Worm (Caenorhabditis elegans) whole organism, late embryonic: ENCODE results near the gene clec-218.

Experiments
- C38D4.7 ChIP-seq: fragments of 200-800 bp; sonication (Bioruptor generic); optimal IDR thresholded peaks from 2 replicates; lab custom pipeline; 2018; ENCODE audit warnings: mild to moderate bottlenecking, missing genetic modification characterization, moderate library complexity, missing compliant biosample characterization
- K09A11.1 ChIP-seq: sonication (generic microtip); optimal IDR thresholded peaks from 2 replicates; lab custom pipeline; 2017; ENCODE audit warnings: antibody characterized with exemption, mild to moderate bottlenecking, missing genetic modification characterization, missing compliant biosample characterization; ENCODE audit not compliant: insufficient read depth
- ahr-1 ChIP-seq: sonication (generic microtip); optimal IDR thresholded peaks from 2 replicates; lab custom pipeline; 2016; ENCODE audit warnings: missing genetic modification characterization, missing compliant biosample characterization
- ceh-14 ChIP-seq: sonication (generic microtip); optimal IDR thresholded peaks from 2 replicates; lab custom pipeline; 2016; ENCODE audit warnings: missing genotype, missing genetic modification characterization, missing compliant biosample characterization
- ceh-18 ChIP-seq: sonication (generic microtip); optimal IDR thresholded peaks from 2 replicates; lab custom pipeline; 2016; ENCODE audit warnings: missing genetic modification characterization, missing compliant biosample characterization
- ceh-24 ChIP-seq: sonication (generic microtip); optimal IDR thresholded peaks from 2 replicates; lab custom pipeline; 2016; ENCODE audit warnings: mild to moderate bottlenecking, missing genetic modification characterization, missing compliant biosample characterization
- ceh-30 ChIP-seq: fragments of 150-350 bp; optimal IDR thresholded peaks from 2 replicates; lab custom pipeline; 2014; ENCODE audit warnings: missing biosample characterization, missing genetic modification characterization
- ceh-31 ChIP-seq: sonication (generic microtip); optimal IDR thresholded peaks from 2 replicates; lab custom pipeline; 2016; ENCODE audit warnings: missing genetic modification characterization, missing compliant biosample characterization
- ceh-45 ChIP-seq: fragments of 200-800 bp; sonication (Bioruptor generic); IDR thresholded peaks from 2 replicates; pipeline ENCODE4 v1.3.6; 2022; ENCODE audit warnings: missing genetic modification reagents, missing genetic modification characterization, missing compliant biosample characterization
- ceh-6 ChIP-seq: fragments of 200-800 bp; sonication (Bioruptor generic); optimal IDR thresholded peaks from 2 replicates; lab custom pipeline; 2018; ENCODE audit warnings: mild to moderate bottlenecking, missing genetic modification characterization, missing compliant biosample characterization
- ceh-9 ChIP-seq: sonication (generic microtip); optimal IDR thresholded peaks from 2 replicates; lab custom pipeline; 2016; ENCODE audit warnings: mild to moderate bottlenecking, missing genetic modification characterization, inconsistent platforms, missing compliant biosample characterization
- che-1 ChIP-seq: sonication (generic microtip); optimal IDR thresholded peaks from 2 replicates; lab custom pipeline; 2016; ENCODE audit warnings: mild to moderate bottlenecking, missing genetic modification characterization, missing compliant biosample characterization
- dmd-4 ChIP-seq: sonication (generic microtip); optimal IDR thresholded peaks from 2 replicates; lab custom pipeline; 2016; ENCODE audit warnings: borderline replicate concordance, missing genetic modification characterization, missing compliant biosample characterization
- elt-2 ChIP-seq: sonication (generic microtip); optimal IDR thresholded peaks from 2 replicates; lab custom pipeline; 2016; ENCODE audit warnings: missing genetic modification reagents, missing genetic modification characterization, missing compliant biosample characterization
- eyg-1 ChIP-seq: sonication (generic microtip); optimal IDR thresholded peaks from 2 replicates; lab custom pipeline; 2016; ENCODE audit warnings: missing genotype, missing genetic modification characterization, missing compliant biosample characterization
- fax-1 ChIP-seq: sonication (generic microtip); optimal IDR thresholded peaks from 2 replicates; lab custom pipeline; 2016; ENCODE audit warnings: missing genotype, missing genetic modification characterization, missing compliant biosample characterization
- fkh-10 ChIP-seq: fragments of 150-350 bp; optimal IDR thresholded peaks from 2 replicates; lab custom pipeline; 2014; ENCODE audit warnings: missing biosample characterization, missing genetic modification reagents, missing genetic modification characterization
- gmeb-2 ChIP-seq: sonication (generic microtip); optimal IDR thresholded peaks from 2 replicates; lab custom pipeline; 2016; ENCODE audit warnings: missing genetic modification characterization, inconsistent platforms, missing compliant biosample characterization
- hlh-6 ChIP-seq: sonication (generic microtip); optimal IDR thresholded peaks from 2 replicates; lab custom pipeline; 2016; ENCODE audit warnings: missing genotype, missing genetic modification characterization, missing compliant biosample characterization
- lim-6 ChIP-seq: sonication (generic microtip); optimal IDR thresholded peaks from 2 replicates; lab custom pipeline; 2016; ENCODE audit warnings: missing genetic modification characterization, missing compliant biosample characterization
- lin-11 ChIP-seq: fragments of 200-800 bp; sonication (Bioruptor generic); optimal IDR thresholded peaks from 2 replicates; lab custom pipeline; 2018; ENCODE audit warnings: mild to moderate bottlenecking, missing genetic modification characterization, missing compliant biosample characterization
- mec-3 ChIP-seq: sonication (generic microtip); optimal IDR thresholded peaks from 2 replicates; lab custom pipeline; 2016; ENCODE audit warnings: borderline replicate concordance, missing genetic modification characterization, missing compliant biosample characterization
- nfya-1 ChIP-seq: sonication (generic microtip); optimal IDR thresholded peaks from 2 replicates; lab custom pipeline; 2017; ENCODE audit warnings: missing genetic modification characterization, mild to moderate bottlenecking, missing compliant biosample characterization, antibody characterized with exemption, moderate library complexity
- nhr-232 ChIP-seq: sonication (generic microtip); optimal IDR thresholded peaks from 2 replicates; lab custom pipeline; 2016; ENCODE audit warnings: missing genetic modification characterization, missing compliant biosample characterization
- odd-2 ChIP-seq: sonication (generic microtip); optimal IDR thresholded peaks from 2 replicates; lab custom pipeline; 2017; ENCODE audit warnings: antibody characterized with exemption, mild to moderate bottlenecking, missing genetic modification characterization, missing compliant biosample characterization
- pax-1 ChIP-seq: fragments of 150-350 bp; optimal IDR thresholded peaks from 2 replicates; lab custom pipeline; 2014; ENCODE audit warnings: missing biosample characterization, missing genetic modification characterization
- pros-1 ChIP-seq: fragments of 150-350 bp; optimal IDR thresholded peaks from 2 replicates; lab custom pipeline; 2014; ENCODE audit warnings: missing biosample characterization, missing genetic modification reagents, missing genetic modification characterization
- rnt-1 ChIP-seq: sonication (generic microtip); optimal IDR thresholded peaks from 2 replicates; lab custom pipeline; 2016; ENCODE audit warnings: missing genetic modification characterization, missing compliant biosample characterization
- syd-9 ChIP-seq: sonication (generic microtip); optimal IDR thresholded peaks from 2 replicates; lab custom pipeline; 2016; ENCODE audit warnings: mild to moderate bottlenecking, missing genetic modification characterization, moderate library complexity, missing compliant biosample characterization
- unc-3 ChIP-seq, 2 experiments: fragments of 200-800 bp in 1 of 2; sonication (Bioruptor generic) in 1 of 2; sonication (generic microtip) in 1 of 2; conservative IDR thresholded peaks in 1 of 2; optimal IDR thresholded peaks in 1 of 2; 2 replicates each; pipeline versions ENCODE4 v1.3.6 to Lab custom; 2016 to 2022; ENCODE audit warnings: missing compliant biosample characterization in 2 of 2, missing genetic modification characterization in 2 of 2, missing genetic modification reagents in 1 of 2
- ztf-16 ChIP-seq: sonication (generic microtip); optimal IDR thresholded peaks from 2 replicates; lab custom pipeline; 2017; ENCODE audit warnings: missing genetic modification characterization, missing compliant biosample characterization

The clec-218 gene

ce11 chrV:8349950-8350349 lies 42.2 kb downstream of the clec-218 start:
- no peak for TF ChIP-seq nhr-232
- TF ChIP-seq odd-2 (tag; lab: Kevin White, UChicago), result no peak
- TF ChIP-seq ahr-1 (tag; lab: Kevin White, UChicago), result no peak

DNA sequence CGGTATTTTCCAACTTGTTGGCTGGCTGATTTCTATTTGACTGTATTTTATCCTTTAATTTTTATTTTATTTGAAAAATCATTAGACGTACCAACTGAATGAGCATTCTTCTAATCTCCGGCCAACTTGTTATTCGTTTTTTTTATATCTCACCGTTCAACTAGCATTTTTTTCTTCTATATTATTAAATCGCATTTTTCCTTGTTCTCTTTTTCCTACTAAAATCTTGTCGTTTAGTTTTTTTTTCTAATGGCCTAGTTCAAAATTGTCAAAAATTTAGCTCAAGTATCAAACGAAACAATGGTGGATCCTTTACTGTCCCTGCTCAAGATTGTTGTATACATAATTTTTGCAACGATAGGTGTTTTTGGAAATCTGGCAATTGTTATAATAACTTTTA lies 43.6 kb downstream of the clec-218 start, which contains the start of gene srsx-22:
TSS of gene srsx-22 (plus strand) at position 301 of the 400 bp plus-strand sequence.
- TF ChIP-seq ceh-18 (no peak), ztf-16 (no peak), mec-3 (tag; lab: Kevin White, UChicago) (no peak), syd-9 (tag; lab: Kevin White, UChicago) (no peak), ceh-45 (GFP tag; lab: Robert Waterston, UW) (no peak), ceh-31 (tag; lab: Kevin White, UChicago) (no peak), ceh-24 (tag; lab: Kevin White, UChicago) (no peak), rnt-1 (no peak), eyg-1 (no peak), ceh-14 (no peak), che-1 (tag; lab: Kevin White, UChicago) (no peak), C38D4.7 (GFP tag; lab: Kevin White, UChicago) (no peak), unc-3 (GFP tag; conservative IDR thresholded peaks at IDR 0.05; lab: Robert Waterston, UW) (no peak), unc-3 (tag; optimal IDR thresholded peaks at IDR 0.05; lab: Kevin White, UChicago) (no peak), hlh-6 (tag; lab: Kevin White, UChicago) (no peak), pros-1 (no peak), fax-1 (tag; lab: Kevin White, UChicago) (no peak)

DNA sequence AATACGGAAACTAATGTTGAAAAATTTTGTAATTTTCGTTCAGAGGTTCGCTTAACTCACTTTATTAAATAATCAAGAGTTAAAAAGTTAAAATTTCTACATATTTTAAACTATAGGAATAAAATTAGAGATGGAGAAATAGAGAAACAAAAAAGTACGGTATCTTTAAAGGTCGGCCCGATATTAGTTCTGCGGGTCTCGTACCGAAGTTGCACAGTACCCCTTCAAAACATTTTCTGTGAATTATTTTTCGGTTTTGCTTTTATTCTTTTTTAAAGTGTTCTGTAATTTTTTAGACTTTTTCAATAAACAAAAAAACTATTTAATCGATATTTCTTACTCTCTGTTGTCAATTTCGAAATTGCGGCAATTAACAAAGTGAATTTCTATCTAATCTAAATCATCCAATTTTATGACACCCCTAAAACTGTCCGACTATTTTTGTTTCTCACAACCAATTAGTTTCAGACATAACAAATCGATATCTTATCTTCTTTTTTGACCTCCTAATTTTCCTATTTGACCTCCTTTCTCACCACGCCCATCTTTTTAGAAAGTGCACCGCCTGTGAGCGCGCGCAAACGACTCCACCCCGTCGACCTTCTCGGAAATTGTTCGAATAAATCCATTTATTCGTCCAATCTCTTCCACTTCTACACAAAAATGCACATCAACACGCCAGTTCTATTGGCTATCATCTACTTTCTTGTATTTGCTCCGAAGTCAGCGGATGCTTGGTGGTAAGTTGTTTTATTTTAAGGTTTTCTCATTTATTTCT lies 47.9 kb downstream of the clec-218 start, which contains the start of gene mom-2:
TSS of gene mom-2 (plus strand) at position 554 of the 778 bp plus-strand sequence.
- TF ChIP-seq lim-6 (tag; lab: Kevin White, UChicago) (no peak), ceh-31 (tag; lab: Kevin White, UChicago) (no peak), odd-2 (tag; lab: Kevin White, UChicago) (no peak), K09A11.1 (tag; lab: Kevin White, UChicago) (no peak), ceh-30 (tag; lab: Kevin White, UChicago) (no peak), gmeb-2 (no peak)

ce11 chrV:8357756-8358155 lies 50.0 kb downstream of the clec-218 start:
- no peak for TF ChIP-seq nhr-232
- no peak for TF ChIP-seq eyg-1
- no peak for TF ChIP-seq ceh-31 (tag; lab: Kevin White, UChicago)
- TF ChIP-seq ceh-9 (tag; lab: Kevin White, UChicago), result no peak
- TF ChIP-seq hlh-6 (tag; lab: Kevin White, UChicago), result no peak
- TF ChIP-seq ceh-45 (GFP tag; lab: Robert Waterston, UW), result no peak
- TF ChIP-seq ceh-6 (GFP tag; lab: Kevin White, UChicago), result no peak
- TF ChIP-seq lin-11, result no peak
- TF ChIP-seq pax-1 (tag; lab: Kevin White, UChicago), result no peak

DNA sequence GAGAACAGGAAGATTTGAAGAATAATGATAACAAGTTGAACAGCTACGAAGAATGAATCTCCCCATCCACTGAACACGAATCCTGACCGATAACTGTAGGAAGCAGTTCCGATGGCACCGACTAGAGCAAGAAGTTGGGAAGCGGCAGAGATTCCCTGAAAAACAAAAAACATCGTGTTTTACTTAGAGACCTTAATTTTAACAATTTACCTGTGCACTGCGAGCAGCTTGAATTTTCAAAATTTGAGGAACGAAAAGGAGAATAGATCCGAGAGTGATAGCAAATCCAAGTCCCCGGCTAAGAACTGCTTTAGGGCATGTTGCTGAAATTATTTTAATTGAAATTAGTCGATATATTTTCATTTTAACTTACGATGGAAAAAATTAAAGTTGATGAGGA lies 51.0 kb downstream of the clec-218 start:
- TF ChIP-seq fkh-10 (GFP tag; lab: Kevin White, UChicago), result no peak
- no peak for TF ChIP-seq pros-1
- no peak for TF ChIP-seq dmd-4 (tag; lab: Kevin White, UChicago)

DNA sequence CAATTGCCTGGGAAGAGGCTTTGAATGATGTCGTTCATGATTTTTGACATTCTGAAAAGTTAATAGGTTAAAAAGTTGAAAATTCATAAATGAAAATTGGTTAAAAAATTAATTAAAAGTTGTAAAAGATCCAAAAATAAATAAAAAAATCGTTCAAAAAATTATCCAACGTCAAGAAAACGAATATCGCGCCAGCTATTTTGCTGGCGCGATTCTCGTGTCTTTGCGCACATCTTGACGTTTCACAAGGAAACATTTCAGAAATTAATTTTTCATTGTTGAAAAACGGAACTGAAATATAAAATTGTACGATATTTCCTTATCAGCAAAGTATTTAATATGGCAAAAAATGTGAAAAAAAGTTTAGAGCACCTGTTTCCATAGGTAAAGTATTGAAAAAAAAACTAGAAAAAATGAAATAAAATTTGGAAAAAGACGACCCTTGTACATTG lies 51.4 kb downstream of the clec-218 start, which contains the start of gene mpdu-1:
TSS of gene mpdu-1 (minus strand) at position 51 of the 452 bp plus-strand sequence.
- TF ChIP-seq fkh-10 (GFP tag; lab: Kevin White, UChicago) (no peak), K09A11.1 (tag; lab: Kevin White, UChicago) (no peak), elt-2 (tag; lab: Kevin White, UChicago) (peak; percentile 36), nfya-1 (tag; lab: Kevin White, UChicago) (peak; percentile 27), C38D4.7 (GFP tag; lab: Kevin White, UChicago) (no peak)
